Worm (Caenorhabditis elegans): ENCODE results near the gene cest-2.3.

DNA sequence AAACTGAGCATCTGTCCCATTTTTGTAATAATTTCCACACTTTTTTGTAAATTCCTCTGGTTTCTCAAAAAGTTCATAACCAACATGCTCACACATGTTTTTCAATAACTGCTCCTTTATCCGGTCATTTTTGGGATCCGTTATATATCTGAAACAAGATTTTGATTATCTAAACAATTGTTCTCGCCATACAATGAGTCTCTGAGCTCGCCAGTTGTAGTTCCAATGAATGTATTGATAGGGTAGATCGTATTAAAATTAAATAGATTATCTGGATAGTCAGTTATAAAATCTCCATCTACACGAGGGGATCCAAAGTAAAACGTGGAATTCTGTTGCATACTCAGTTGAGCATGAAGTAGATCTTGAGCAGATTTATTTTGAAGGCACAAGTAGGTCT, 6.2 kb downstream of the cest-2.3 start:
- TF ChIP-seq T23F11.4 (GFP tag; optimal IDR thresholded peaks at IDR 0.05) (no peak), pha-4 (tag; optimal IDR thresholded peaks at IDR 0.05) (no peak), hlh-15 (tag; optimal IDR thresholded peaks at IDR 0.05) (no peak), hlh-6 (tag; optimal IDR thresholded peaks at IDR 0.05) (no peak), pqm-1 (tag; optimal IDR thresholded peaks at IDR 0.05) (no peak), fkh-10 (GFP tag; optimal IDR thresholded peaks at IDR 0.05) (no peak), ceh-30 (tag; optimal IDR thresholded peaks at IDR 0.05) (no peak), ztf-16 (tag; optimal IDR thresholded peaks at IDR 0.05) (no peak), elt-2 (tag; optimal IDR thresholded peaks at IDR 0.05) (no peak), ama-1 (optimal IDR thresholded peaks at IDR 0.05) (no peak), pha-2 (tag; optimal IDR thresholded peaks at IDR 0.05) (no peak), ceh-2 (tag; optimal IDR thresholded peaks at IDR 0.05) (no peak), F13H6.1 (tag; optimal IDR thresholded peaks at IDR 0.05) (no peak)
